Worm (Caenorhabditis elegans): ENCODE data around the gene elt-3.

ce11 chrX:13986307-13986706, 51.6 kb downstream of the elt-3 start, which contains the start of gene irld-24:
- TF ChIP-seq ama-1 (optimal IDR thresholded peaks at IDR 0.05) (no peak), pes-1 (GFP tag; IDR thresholded peaks at IDR 0.05) (no peak), scrt-1 (GFP tag; IDR thresholded peaks at IDR 0.05) (no peak), flt-1 (GFP tag; IDR thresholded peaks at IDR 0.05) (no peak), B0310.2 (tag; optimal IDR thresholded peaks at IDR 0.05) (no peak), hmg-4 (GFP tag; optimal IDR thresholded peaks at IDR 0.05) (no peak), tbx-11 (GFP tag; IDR thresholded peaks at IDR 0.05) (no peak), tra-4 (tag; optimal IDR thresholded peaks at IDR 0.05) (no peak), ets-7 (tag; optimal IDR thresholded peaks at IDR 0.05) (no peak), hmbx-1 (tag; optimal IDR thresholded peaks at IDR 0.05) (no peak), aly-1 (tag; optimal IDR thresholded peaks at IDR 0.05) (no peak), tbx-37 (GFP tag; conservative IDR thresholded peaks at IDR 0.05) (no peak), F13C5.2 (tag; optimal IDR thresholded peaks at IDR 0.05) (no peak), sea-1 (GFP tag; conservative IDR thresholded peaks at IDR 0.05) (no peak)

Data from whole organism, early embryonic.